Worm (Caenorhabditis elegans): ENCODE results near the gene C32B5.15.

C32B5.15 gene

ce11 chrII:923521-923920 lies 49.2 kb downstream of the C32B5.15 start, which contains the start of gene fbxc-28:
Gene fbxc-28, plus strand, starts transcription at chrII:923821.
- no peak for TF ChIP-seq nfya-1 (tag; optimal IDR thresholded peaks at IDR 0.05; ENCODE audit: insufficient read depth)
- no peak for TF ChIP-seq ama-1 (optimal IDR thresholded peaks at IDR 0.05)
- no peak for TF ChIP-seq ceh-16 (tag; optimal IDR thresholded peaks at IDR 0.05)
- no peak for TF ChIP-seq mdl-1 (tag; optimal IDR thresholded peaks at IDR 0.05)
- TF ChIP-seq elt-1 (tag; optimal IDR thresholded peaks at IDR 0.05): no peak
- no peak for TF ChIP-seq nhr-11 (tag; optimal IDR thresholded peaks at IDR 0.05)
- no peak for TF ChIP-seq pha-4 (tag; optimal IDR thresholded peaks at IDR 0.05)
- TF ChIP-seq nhr-28 (tag; optimal IDR thresholded peaks at IDR 0.05): no peak
- no peak for TF ChIP-seq nhr-77 (tag; optimal IDR thresholded peaks at IDR 0.05)
- no peak for TF ChIP-seq elt-2 (tag; optimal IDR thresholded peaks at IDR 0.05)
- no peak for TF ChIP-seq lin-15B (tag; optimal IDR thresholded peaks at IDR 0.05)
- no peak for TF ChIP-seq R02D3.7 (tag; optimal IDR thresholded peaks at IDR 0.05)
- no peak for TF ChIP-seq nhr-67 (tag; optimal IDR thresholded peaks at IDR 0.05)
- no peak for TF ChIP-seq elt-3 (tag; optimal IDR thresholded peaks at IDR 0.05)
- TF ChIP-seq ZK546.5 (tag; optimal IDR thresholded peaks at IDR 0.05): no peak
- TF ChIP-seq pqm-1 (tag; optimal IDR thresholded peaks at IDR 0.05): no peak
- no peak for TF ChIP-seq fkh-2 (tag; optimal IDR thresholded peaks at IDR 0.05)
- no peak for TF ChIP-seq egl-5 (tag; optimal IDR thresholded peaks at IDR 0.05)
- no peak for TF ChIP-seq hmg-11 (tag; optimal IDR thresholded peaks at IDR 0.05)
- no peak for TF ChIP-seq aly-2 (tag; optimal IDR thresholded peaks at IDR 0.05)

- peak; percentile 39 for TF ChIP-seq pqm-1 (tag; optimal IDR thresholded peaks at IDR 0.05)
- TF ChIP-seq elt-2 (tag; optimal IDR thresholded peaks at IDR 0.05): peak; percentile 84
- no peak for TF ChIP-seq ztf-4 (tag; optimal IDR thresholded peaks at IDR 0.05)
Observed at ce11 chrII:922778-923177, 50.0 kb downstream of the C32B5.15 start.
